Worm (Caenorhabditis elegans) whole organism, early embryonic: Measurements from ENCODE around the gene cyn-17.

Experiments
- B0310.2 ChIP-seq: sonication (generic microtip); optimal IDR thresholded peaks from 2 replicates; lab custom pipeline; 2016; ENCODE audit warnings: mild to moderate bottlenecking, missing genetic modification characterization, missing compliant biosample characterization
- F13C5.2 ChIP-seq: sonication (generic microtip); optimal IDR thresholded peaks from 2 replicates; lab custom pipeline; 2017; ENCODE audit warnings: mild to moderate bottlenecking, missing genetic modification characterization, inconsistent platforms, missing compliant biosample characterization
- aly-1 ChIP-seq: sonication (generic microtip); optimal IDR thresholded peaks from 2 replicates; lab custom pipeline; 2016; ENCODE audit warnings: missing genetic modification characterization, missing compliant biosample characterization
- ama-1 ChIP-seq: fragments of 150-350 bp; optimal IDR thresholded peaks from 2 replicates; lab custom pipeline; 2014
- ets-7 ChIP-seq: sonication (generic microtip); optimal IDR thresholded peaks from 2 replicates; lab custom pipeline; 2016; ENCODE audit warnings: missing genotype, missing genetic modification characterization, missing compliant biosample characterization
- flt-1 ChIP-seq: fragments of 200-800 bp; sonication (Bioruptor generic); IDR thresholded peaks from 2 replicates; pipeline ENCODE4 v1.3.6; 2022; ENCODE audit warnings: missing genetic modification characterization, missing compliant biosample characterization
- hnd-1 ChIP-seq: sonication (generic microtip); optimal IDR thresholded peaks from 2 replicates; lab custom pipeline; 2016; ENCODE audit warnings: missing genetic modification characterization, missing compliant biosample characterization
- pes-1 ChIP-seq: fragments of 200-800 bp; sonication (Bioruptor generic); IDR thresholded peaks from 2 replicates; pipeline ENCODE4 v1.3.6; 2022; ENCODE audit warnings: missing genetic modification reagents, missing genetic modification characterization, missing compliant biosample characterization
- scrt-1 ChIP-seq: fragments of 200-800 bp; sonication (Bioruptor generic); IDR thresholded peaks from 2 replicates; pipeline ENCODE4 v1.3.6; 2022; ENCODE audit warnings: missing genetic modification characterization, missing compliant biosample characterization
- sea-1 ChIP-seq: fragments of 200-800 bp; sonication (Bioruptor generic); conservative IDR thresholded peaks from 2 replicates; pipeline ENCODE4 v1.3.6; 2022; ENCODE audit warnings: missing genetic modification characterization, missing compliant biosample characterization
- tbx-37 ChIP-seq: fragments of 200-800 bp; sonication (Bioruptor generic); conservative IDR thresholded peaks from 2 replicates; pipeline ENCODE4 v1.3.6; 2022; ENCODE audit warnings: missing genetic modification reagents, missing genetic modification characterization, missing compliant biosample characterization
- tra-4 ChIP-seq: sonication (generic microtip); optimal IDR thresholded peaks from 2 replicates; lab custom pipeline; 2017; ENCODE audit warnings: missing genetic modification characterization, missing compliant biosample characterization

ce11 chrV:5819903-5820302, 20.4 kb downstream of the cyn-17 start:
- no peak for TF ChIP-seq F13C5.2 (tag; lab: Kevin White, UChicago)
- TF ChIP-seq flt-1 (GFP tag; lab: Robert Waterston, UW): no peak
- no peak for TF ChIP-seq hnd-1 (tag; lab: Kevin White, UChicago)
- TF ChIP-seq sea-1 (GFP tag; lab: Robert Waterston, UW): no peak
- TF ChIP-seq ets-7 (tag; lab: Kevin White, UChicago): no peak
- no peak for TF ChIP-seq scrt-1 (GFP tag; lab: Robert Waterston, UW)
- TF ChIP-seq pes-1 (GFP tag; lab: Robert Waterston, UW): no peak
- TF ChIP-seq ama-1 (lab: Kevin White, UChicago): no peak
- no peak for TF ChIP-seq B0310.2 (tag; lab: Kevin White, UChicago)
- no peak for TF ChIP-seq aly-1 (tag; lab: Kevin White, UChicago)
- TF ChIP-seq tbx-37: no peak
- no peak for TF ChIP-seq tra-4 (tag; lab: Kevin White, UChicago)
